Worm (Caenorhabditis elegans) whole organism, L1 larva: Measurements from ENCODE around the gene grl-17.
A peak's percentile ranks its signal among the peaks of the same experiment; 100 is the strongest.

Experiments
- C04F5.9 ChIP-seq: sonication (generic microtip); optimal IDR thresholded peaks from 2 replicates; lab custom pipeline; 2016; ENCODE audit warnings: missing genetic modification characterization, missing compliant biosample characterization
- C16A3.4 ChIP-seq: fragments of 150-350 bp; optimal IDR thresholded peaks from 2 replicates; lab custom pipeline; 2014; ENCODE audit warnings: missing biosample characterization, missing genetic modification characterization
- ceh-8 ChIP-seq: fragments of 200-800 bp; sonication (Bioruptor generic); optimal IDR thresholded peaks from 2 replicates; lab custom pipeline; 2018; ENCODE audit warnings: mild to moderate bottlenecking, missing genetic modification characterization, moderate library complexity, missing compliant biosample characterization
- ceh-90 ChIP-seq: sonication (generic microtip); optimal IDR thresholded peaks from 2 replicates; lab custom pipeline; 2016; ENCODE audit warnings: missing genetic modification characterization, missing compliant biosample characterization
- dpl-1 ChIP-seq, 3 experiments: fragments of 150-350 bp in 2 of 3; sonication (generic microtip) in 1 of 3; optimal IDR thresholded peaks; 2 replicates each; lab custom pipeline; 2014 to 2017; ENCODE audit warnings: missing biosample characterization in 3 of 3, missing genetic modification characterization in 3 of 3, missing genetic modification reagents in 3 of 3
- dsc-1 ChIP-seq: sonication (generic microtip); optimal IDR thresholded peaks from 2 replicates; lab custom pipeline; 2016; ENCODE audit warnings: mild to moderate bottlenecking, missing genetic modification characterization, missing compliant biosample characterization
- elt-2 ChIP-seq: sonication (generic microtip); optimal IDR thresholded peaks from 2 replicates; lab custom pipeline; 2016; ENCODE audit warnings: missing genetic modification characterization, mild to moderate bottlenecking, inconsistent platforms, missing compliant biosample characterization, missing genetic modification reagents
- ets-5 ChIP-seq: fragments of 200-800 bp; sonication (Bioruptor generic); IDR thresholded peaks from 2 replicates; pipeline ENCODE4 v1.3.6; 2022; ENCODE audit warnings: missing genetic modification characterization, missing compliant biosample characterization
- fkh-8 ChIP-seq: sonication (generic microtip); optimal IDR thresholded peaks from 2 replicates; lab custom pipeline; 2016; ENCODE audit warnings: mild to moderate bottlenecking, missing genetic modification characterization, missing compliant biosample characterization
- irx-1 ChIP-seq: sonication (generic microtip); optimal IDR thresholded peaks from 2 replicates; lab custom pipeline; 2016; ENCODE audit warnings: missing genetic modification characterization, missing compliant biosample characterization
- jun-1 ChIP-seq: fragments of 150-350 bp; optimal IDR thresholded peaks from 2 replicates; lab custom pipeline; 2014; ENCODE audit warnings: missing biosample characterization, missing genetic modification reagents, missing genetic modification characterization
- lin-14 ChIP-seq: fragments of 200-800 bp; sonication (Bioruptor generic); optimal IDR thresholded peaks from 2 replicates; lab custom pipeline; 2018; ENCODE audit warnings: mild to moderate bottlenecking, missing genetic modification characterization, moderate library complexity, missing compliant biosample characterization
- lin-15B ChIP-seq: fragments of 150-350 bp; sonication (generic microtip); optimal IDR thresholded peaks from 3 replicates; lab custom pipeline; 2014; ENCODE audit warnings: missing biosample characterization, missing genetic modification characterization
- lin-35 ChIP-seq, 2 experiments: fragments of 150-350 bp; optimal IDR thresholded peaks; 2 replicates each; lab custom pipeline; 2014; ENCODE audit warnings: missing biosample characterization in 2 of 2, missing genetic modification characterization in 2 of 2, missing genetic modification reagents in 2 of 2
- lin-39 ChIP-seq: fragments of 150-350 bp; optimal IDR thresholded peaks from 2 replicates; lab custom pipeline; 2014; ENCODE audit warnings: missing biosample characterization, missing genetic modification reagents, missing genetic modification characterization
- mep-1 ChIP-seq: fragments of 150-350 bp; optimal IDR thresholded peaks from 2 replicates; lab custom pipeline; 2014; ENCODE audit warnings: missing biosample characterization, missing genetic modification characterization
- nhr-11 ChIP-seq: fragments of 150-350 bp; optimal IDR thresholded peaks from 2 replicates; lab custom pipeline; 2014; ENCODE audit warnings: missing biosample characterization, missing genetic modification characterization
- nhr-12 ChIP-seq: sonication (generic microtip); optimal IDR thresholded peaks from 2 replicates; lab custom pipeline; 2017; ENCODE audit warnings: missing biosample characterization, missing genetic modification characterization
- nhr-19 ChIP-seq: fragments of 200-800 bp; sonication (Bioruptor generic); conservative IDR thresholded peaks from 2 replicates; pipeline ENCODE4 v1.3.6; 2022; ENCODE audit warnings: missing genetic modification characterization, missing compliant biosample characterization
- nhr-28 ChIP-seq: fragments of 150-350 bp; optimal IDR thresholded peaks from 2 replicates; lab custom pipeline; 2014; ENCODE audit warnings: missing biosample characterization, missing genetic modification characterization
- nhr-47 ChIP-seq: sonication (generic microtip); optimal IDR thresholded peaks from 2 replicates; lab custom pipeline; 2016; ENCODE audit warnings: mild to moderate bottlenecking, missing genetic modification characterization, moderate library complexity, missing compliant biosample characterization
- nhr-76 ChIP-seq: sonication (generic microtip); optimal IDR thresholded peaks from 2 replicates; lab custom pipeline; 2017; ENCODE audit warnings: missing biosample characterization, missing genetic modification characterization
- nhr-90 ChIP-seq: sonication (generic microtip); optimal IDR thresholded peaks from 2 replicates; lab custom pipeline; 2016; ENCODE audit warnings: mild to moderate bottlenecking, missing genetic modification characterization, missing compliant biosample characterization; ENCODE audit not compliant: poor library complexity
- pqm-1 ChIP-seq: sonication (generic microtip); optimal IDR thresholded peaks from 3 replicates; lab custom pipeline; 2017; ENCODE audit warnings: missing biosample characterization, missing genetic modification characterization
- rnt-1 ChIP-seq: sonication (generic microtip); optimal IDR thresholded peaks from 2 replicates; lab custom pipeline; 2016; ENCODE audit warnings: mild to moderate bottlenecking, missing genetic modification characterization, moderate library complexity, missing compliant biosample characterization
- sup-37 ChIP-seq: fragments of 200-800 bp; sonication (Bioruptor generic); optimal IDR thresholded peaks from 2 replicates; lab custom pipeline; 2018; ENCODE audit warnings: mild to moderate bottlenecking, missing genetic modification characterization, missing compliant biosample characterization
- tbx-2 ChIP-seq: sonication (generic microtip); optimal IDR thresholded peaks from 2 replicates; lab custom pipeline; 2016; ENCODE audit warnings: missing genetic modification characterization, missing compliant biosample characterization
- tlp-1 ChIP-seq: fragments of 150-350 bp; optimal IDR thresholded peaks from 2 replicates; lab custom pipeline; 2014; ENCODE audit warnings: missing biosample characterization, missing genetic modification characterization
- unc-30 ChIP-seq: sonication (generic microtip); optimal IDR thresholded peaks from 2 replicates; lab custom pipeline; 2017; ENCODE audit warnings: missing biosample characterization, missing genetic modification characterization
- unc-62 ChIP-seq: fragments of 150-350 bp; optimal IDR thresholded peaks from 2 replicates; lab custom pipeline; 2014; ENCODE audit warnings: missing biosample characterization, missing genetic modification reagents, missing genetic modification characterization
- unc-86 ChIP-seq: sonication (generic microtip); optimal IDR thresholded peaks from 2 replicates; lab custom pipeline; 2016; ENCODE audit warnings: missing genetic modification characterization, missing compliant biosample characterization
- xbp-1 ChIP-seq: sonication (generic microtip); optimal IDR thresholded peaks from 2 replicates; lab custom pipeline; 2016; ENCODE audit warnings: missing genetic modification characterization, missing compliant biosample characterization
- zip-4 ChIP-seq: fragments of 200-800 bp; sonication (Bioruptor generic); optimal IDR thresholded peaks from 2 replicates; lab custom pipeline; 2018; ENCODE audit warnings: mild to moderate bottlenecking, missing genetic modification characterization, moderate library complexity, missing compliant biosample characterization

Gene grl-17

DNA sequence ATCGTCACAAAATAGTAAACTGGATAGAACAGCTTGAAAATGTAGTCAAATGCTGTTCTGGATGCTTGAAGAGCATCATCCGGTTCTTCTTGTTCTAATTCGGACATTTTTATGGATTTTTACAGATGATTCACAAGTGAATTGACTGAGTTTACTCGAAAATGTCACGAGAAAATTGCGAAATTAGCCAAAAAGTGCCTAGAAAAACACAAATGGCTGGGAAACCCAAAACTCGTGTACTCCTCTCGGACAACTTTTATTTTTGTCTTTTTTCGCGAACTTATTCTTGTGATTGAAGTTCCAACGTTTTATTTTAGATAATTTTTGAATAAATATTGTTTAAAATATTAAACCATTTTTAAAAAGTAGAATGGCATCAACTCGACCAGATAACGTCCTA is 12.1 kb downstream of the grl-17 start, which contains the start of the genes C56A3.4 and C56A3.5 (continued):
- peak; percentile 61 to 83 (median 77) for TF ChIP-seq dpl-1 (GFP tag; optimal IDR thresholded peaks at IDR 0.05; lab: Kevin White, UChicago)
- TF ChIP-seq elt-2 (tag; lab: Kevin White, UChicago): peak; percentile 32
- TF ChIP-seq nhr-12 (tag; lab: Kevin White, UChicago): no peak
- peak; percentile 27 for TF ChIP-seq jun-1 (tag; lab: Kevin White, UChicago)
- peak; percentile 87 for TF ChIP-seq ceh-90 (tag; lab: Kevin White, UChicago)
- TF ChIP-seq C16A3.4 (tag; lab: Kevin White, UChicago): peak; percentile 24
- TF ChIP-seq nhr-19 (GFP tag; lab: Robert Waterston, UW): peak; percentile 65
- TF ChIP-seq ets-5 (GFP tag; lab: Robert Waterston, UW): no peak
- peak; percentile 73 for TF ChIP-seq nhr-47 (tag; lab: Kevin White, UChicago)
- TF ChIP-seq unc-62 (GFP tag; lab: Kevin White, UChicago): no peak
- peak; percentile 48 for TF ChIP-seq lin-15B (tag; lab: Kevin White, UChicago)
- peak; percentile 80 for TF ChIP-seq irx-1 (tag; lab: Kevin White, UChicago)
- no peak for TF ChIP-seq sup-37 (GFP tag; lab: Kevin White, UChicago)
- TF ChIP-seq nhr-90 (tag; lab: Kevin White, UChicago): peak; percentile 57
- no peak for TF ChIP-seq unc-30 (tag; lab: Kevin White, UChicago)
- TF ChIP-seq mep-1 (tag; lab: Kevin White, UChicago): peak; percentile 56
- TF ChIP-seq dsc-1 (tag; lab: Kevin White, UChicago): peak; percentile 55
- TF ChIP-seq zip-4 (GFP tag; lab: Kevin White, UChicago): peak; percentile 82
- no peak for TF ChIP-seq nhr-76
- no peak for TF ChIP-seq pqm-1 (tag; lab: Kevin White, UChicago)
- TF ChIP-seq C04F5.9 (tag; lab: Kevin White, UChicago): peak; percentile 8

ce11 chrV:13536058-13536579 is 27.6 kb downstream of the grl-17 start, which contains the start of gene frpr-5:
frpr-5 (minus strand) TSS chrV:13536108.
- TF ChIP-seq lin-39 (tag; lab: Kevin White, UChicago) (no peak), ceh-8 (GFP tag; lab: Kevin White, UChicago) (no peak), nhr-28 (tag; lab: Kevin White, UChicago) (no peak), lin-14 (GFP tag; lab: Kevin White, UChicago) (peak; percentile 16), fkh-8 (tag; lab: Kevin White, UChicago) (no peak), unc-86 (tag; lab: Kevin White, UChicago) (no peak), tbx-2 (tag; lab: Kevin White, UChicago) (peak; percentile 59), mep-1 (tag; lab: Kevin White, UChicago) (no peak)
- TF ChIP-seq, all 84 proteins: peak for 2

DNA sequence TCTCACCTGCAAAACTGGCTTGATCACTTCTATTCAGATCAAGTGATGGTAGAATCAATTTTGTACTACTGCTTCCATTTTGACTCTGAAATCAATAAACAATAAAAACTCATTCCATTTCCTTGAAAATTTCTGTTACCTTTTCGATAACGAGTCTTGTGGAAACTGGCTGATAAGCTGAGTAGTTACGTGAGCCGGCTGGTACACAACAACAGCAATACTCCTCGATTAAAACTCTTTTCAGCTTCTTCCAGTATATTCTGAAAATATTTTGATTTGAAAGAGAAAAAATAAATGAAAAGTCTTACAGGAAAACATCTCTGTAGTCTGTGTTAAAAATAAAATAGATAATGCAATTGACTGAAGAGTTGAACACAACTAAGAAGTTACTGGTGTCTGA is 31.3 kb downstream of the grl-17 start:
- TF ChIP-seq sup-37 (GFP tag; lab: Kevin White, UChicago) (no peak), rnt-1 (tag; lab: Kevin White, UChicago) (no peak), nhr-90 (tag; lab: Kevin White, UChicago) (no peak), xbp-1 (tag; lab: Kevin White, UChicago) (no peak), unc-62 (GFP tag; lab: Kevin White, UChicago) (no peak)
- TF ChIP-seq, all 84 proteins: peak for 0

ce11 chrV:13530698-13531097 is 33.0 kb downstream of the grl-17 start, which contains the start of gene ttr-44:
ttr-44 (minus strand) TSS chrV:13530744.
- TF ChIP-seq tlp-1 (tag; lab: Kevin White, UChicago): peak; percentile 34
- TF ChIP-seq nhr-11 (tag; lab: Kevin White, UChicago): no peak
- peak in 1 of 2 experiments; percentile 5 for TF ChIP-seq lin-35 (GFP tag; optimal IDR thresholded peaks at IDR 0.05; lab: Kevin White, UChicago)
- TF ChIP-seq elt-2 (tag; lab: Kevin White, UChicago): peak; percentile 77
- TF ChIP-seq, all 84 proteins: peak for 3
